Fruit fly (Drosophila melanogaster) whole organism, pupa: Measurements from ENCODE around the gene CG11068.

Experiments
- CG12605 ChIP-seq: fragments of 200-800 bp; sonication (Bioruptor generic); IDR thresholded peaks from 2 replicates; pipeline ENCODE4 v1.3.6; 2022; ENCODE audit warnings: missing biosample characterization, missing genetic modification characterization
- CG13204 ChIP-seq: fragments of 200-800 bp; sonication (Bioruptor generic); optimal IDR thresholded peaks from 2 replicates; lab custom pipeline; 2018; ENCODE audit warnings: missing biosample characterization, mild to moderate bottlenecking, missing genetic modification characterization, moderate library complexity
- CG14655 ChIP-seq: fragments of 200-800 bp; sonication (Bioruptor generic); optimal IDR thresholded peaks from 3 replicates; lab custom pipeline; 2017; ENCODE audit warnings: mild to moderate bottlenecking, missing biosample characterization, missing genetic modification reagents, missing genetic modification characterization
- CG15710 ChIP-seq: fragments of 200-800 bp; sonication (Bioruptor generic); optimal IDR thresholded peaks from 2 replicates; lab custom pipeline; 2018; ENCODE audit warnings: missing biosample characterization, mild to moderate bottlenecking, missing genetic modification characterization, moderate library complexity
- CG32121 ChIP-seq: fragments of 200-800 bp; sonication (Bioruptor generic); IDR thresholded peaks from 2 replicates; pipeline ENCODE4 v1.3.6; 2022; ENCODE audit warnings: missing biosample characterization, missing genetic modification characterization
- CG34367 ChIP-seq: fragments of 200-800 bp; sonication (Bioruptor generic); optimal IDR thresholded peaks from 2 replicates; lab custom pipeline; 2018; ENCODE audit warnings: missing biosample characterization, mild to moderate bottlenecking, missing genetic modification characterization
- EcR ChIP-seq: fragments of 200-800 bp; sonication (Bioruptor generic); optimal IDR thresholded peaks from 3 replicates; lab custom pipeline; 2019; ENCODE audit warnings: missing biosample characterization, missing genetic modification characterization, mild to moderate bottlenecking, moderate library complexity, missing genetic modification reagents
- Ets98B ChIP-seq: fragments of 200-800 bp; sonication (Bioruptor generic); IDR thresholded peaks from 2 replicates; pipeline ENCODE4 v1.3.6; 2022; ENCODE audit warnings: missing biosample characterization, missing genetic modification characterization
- Pif1A ChIP-seq: fragments of 200-800 bp; sonication (Bioruptor generic); optimal IDR thresholded peaks from 3 replicates; lab custom pipeline; 2016; ENCODE audit warnings: missing biosample characterization, missing genetic modification characterization
- Pif1B ChIP-seq: fragments of 200-800 bp; sonication (Bioruptor generic); optimal IDR thresholded peaks from 3 replicates; lab custom pipeline; 2016; ENCODE audit warnings: missing biosample characterization, missing genetic modification characterization
- Snoo ChIP-seq: fragments of 200-800 bp; sonication (Bioruptor generic); optimal IDR thresholded peaks from 3 replicates; lab custom pipeline; 2017; ENCODE audit warnings: missing biosample characterization, mild to moderate bottlenecking, missing genetic modification characterization, inconsistent platforms
- fd96Ca ChIP-seq: fragments of 200-800 bp; sonication (Bioruptor generic); IDR thresholded peaks from 3 replicates; pipeline ENCODE4 v1.3.6; 2022; ENCODE audit warnings: missing biosample characterization, missing genetic modification characterization
- gl ChIP-seq: fragments of 200-800 bp; sonication (Bioruptor generic); optimal IDR thresholded peaks from 2 replicates; lab custom pipeline; 2018; ENCODE audit warnings: missing biosample characterization, mild to moderate bottlenecking, missing genetic modification characterization
- rn ChIP-seq: fragments of 200-800 bp; sonication (Bioruptor generic); IDR thresholded peaks from 2 replicates; pipeline ENCODE4 v1.3.6; 2022; ENCODE audit warnings: missing biosample characterization, missing genetic modification characterization

dm6 chrX:13907115-13907514 lies 47.9 kb upstream of the CG11068 start:
- TF ChIP-seq rn (GFP tag; lab: Robert Waterston, UW) (no peak), CG14655 (GFP tag; lab: Kevin White, UChicago) (peak; percentile 4), CG32121 (0 out of 2 replicates have a peak, but pooled peaks have one; percentile 37), CG13204 (GFP tag; lab: Kevin White, UChicago) (no peak), Ets98B (GFP tag; lab: Robert Waterston, UW) (no peak), Pif1A (GFP tag; lab: Kevin White, UChicago) (no peak), Pif1B (GFP tag; lab: Kevin White, UChicago) (no peak), fd96Ca (GFP tag; lab: Robert Waterston, UW) (no peak), EcR (GFP tag; lab: Kevin White, UChicago) (no peak), Snoo (tag; lab: Kevin White, UChicago) (no peak), CG15710 (tag; lab: Kevin White, UChicago) (no peak), CG34367 (tag; lab: Kevin White, UChicago) (no peak), gl (no peak), CG12605 (GFP tag; lab: Robert Waterston, UW) (no peak)
